Worm (Caenorhabditis elegans): ENCODE results near the gene F52H2.5.

- no peak for TF ChIP-seq T22C8.4 (GFP tag; IDR thresholded peaks at IDR 0.05)
- TF ChIP-seq tab-1 (GFP tag; IDR thresholded peaks at IDR 0.05), result no peak
- TF ChIP-seq med-1 (GFP tag; optimal IDR thresholded peaks at IDR 0.05; ENCODE audit: insufficient read depth), result no peak
- TF ChIP-seq cog-1 (tag; optimal IDR thresholded peaks at IDR 0.05), result no peak
- 0 out of 2 replicates have a peak, but pooled peaks have one; percentile 57 for TF ChIP-seq flt-1 (GFP tag; IDR thresholded peaks at IDR 0.05)
- TF ChIP-seq ztf-29 (GFP tag; IDR thresholded peaks at IDR 0.05), result peak; percentile 46; the same call in 1 of the 2 replicates
Observed at ce11 chrX:2583135-2583683, 23.3 kb upstream of the F52H2.5 start.

Data from whole organism, midembryonic.